Worm (Caenorhabditis elegans) whole organism, midembryonic: Measurements from ENCODE around the gene F35F11.2.

ENCODE experiments used
- T22C8.4 ChIP-seq: fragments of 200-800 bp; sonication (Bioruptor generic); IDR thresholded peaks from 2 replicates; pipeline ENCODE4 v1.3.6; 2022; ENCODE audit warnings: missing genetic modification characterization, missing compliant biosample characterization
- cog-1 ChIP-seq: sonication (generic microtip); optimal IDR thresholded peaks from 2 replicates; lab custom pipeline; 2016; ENCODE audit warnings: missing genetic modification characterization, missing compliant biosample characterization
- flt-1 ChIP-seq: fragments of 200-800 bp; sonication (Bioruptor generic); IDR thresholded peaks from 2 replicates; pipeline ENCODE4 v1.3.6; 2022; ENCODE audit warnings: missing genetic modification characterization, missing compliant biosample characterization
- klf-2 ChIP-seq: fragments of 200-800 bp; sonication (Bioruptor generic); conservative IDR thresholded peaks from 2 replicates; pipeline ENCODE4 v1.3.6; 2022; ENCODE audit warnings: missing genetic modification reagents, missing genetic modification characterization, missing compliant biosample characterization
- med-1 ChIP-seq: sonication (generic microtip); optimal IDR thresholded peaks from 2 replicates; lab custom pipeline; 2017; ENCODE audit warnings: missing genetic modification characterization, mild to moderate bottlenecking, missing compliant biosample characterization, antibody characterized with exemption, missing genetic modification reagents; ENCODE audit not compliant: insufficient read depth
- ref-1 ChIP-seq: fragments of 200-800 bp; sonication (Bioruptor generic); conservative IDR thresholded peaks from 2 replicates; pipeline ENCODE4 v1.3.6; 2022; ENCODE audit warnings: missing genetic modification reagents, missing genetic modification characterization, missing compliant biosample characterization
- ztf-23 ChIP-seq: fragments of 200-800 bp; sonication (Bioruptor generic); IDR thresholded peaks from 2 replicates; pipeline ENCODE4 v1.3.6; 2022; ENCODE audit warnings: missing genetic modification reagents, missing genetic modification characterization, missing compliant biosample characterization

ce11 chrIV:3999662-4000061 lies 40.4 kb upstream of the F35F11.2 start:
- TF ChIP-seq ref-1 (no peak), T22C8.4 (no peak), med-1 (GFP tag; lab: Kevin White, UChicago) (no peak), cog-1 (tag; lab: Kevin White, UChicago) (no peak), flt-1 (no peak), ztf-23 (GFP tag; lab: Robert Waterston, UW) (no peak), klf-2 (GFP tag; lab: Robert Waterston, UW) (no peak)
